Worm (Caenorhabditis elegans) whole organism, midembryonic: ENCODE results near the gene gei-15.

Experiments
- T22C8.4 ChIP-seq: fragments of 200-800 bp; sonication (Bioruptor generic); IDR thresholded peaks from 2 replicates; pipeline ENCODE4 v1.3.6; 2022; ENCODE audit warnings: missing genetic modification characterization, missing compliant biosample characterization
- cog-1 ChIP-seq: sonication (generic microtip); optimal IDR thresholded peaks from 2 replicates; lab custom pipeline; 2016; ENCODE audit warnings: missing genetic modification characterization, missing compliant biosample characterization
- flt-1 ChIP-seq: fragments of 200-800 bp; sonication (Bioruptor generic); IDR thresholded peaks from 2 replicates; pipeline ENCODE4 v1.3.6; 2022; ENCODE audit warnings: missing genetic modification characterization, missing compliant biosample characterization
- klf-2 ChIP-seq: fragments of 200-800 bp; sonication (Bioruptor generic); conservative IDR thresholded peaks from 2 replicates; pipeline ENCODE4 v1.3.6; 2022; ENCODE audit warnings: missing genetic modification reagents, missing genetic modification characterization, missing compliant biosample characterization
- med-1 ChIP-seq: sonication (generic microtip); optimal IDR thresholded peaks from 2 replicates; lab custom pipeline; 2017; ENCODE audit warnings: missing genetic modification characterization, mild to moderate bottlenecking, missing compliant biosample characterization, antibody characterized with exemption, missing genetic modification reagents; ENCODE audit not compliant: insufficient read depth
- ref-1 ChIP-seq: fragments of 200-800 bp; sonication (Bioruptor generic); conservative IDR thresholded peaks from 2 replicates; pipeline ENCODE4 v1.3.6; 2022; ENCODE audit warnings: missing genetic modification reagents, missing genetic modification characterization, missing compliant biosample characterization
- tab-1 ChIP-seq: fragments of 200-800 bp; sonication (Bioruptor generic); IDR thresholded peaks from 2 replicates; pipeline ENCODE4 v1.3.6; 2022; ENCODE audit warnings: missing genetic modification characterization, missing compliant biosample characterization
- ztf-23 ChIP-seq: fragments of 200-800 bp; sonication (Bioruptor generic); IDR thresholded peaks from 2 replicates; pipeline ENCODE4 v1.3.6; 2022; ENCODE audit warnings: missing genetic modification reagents, missing genetic modification characterization, missing compliant biosample characterization
- ztf-29 ChIP-seq: fragments of 200-800 bp; sonication (Bioruptor generic); IDR thresholded peaks from 2 replicates; pipeline ENCODE4 v1.3.6; 2022; ENCODE audit warnings: missing genetic modification reagents, missing genetic modification characterization, missing compliant biosample characterization

gei-15 gene

ce11 chrX:6804405-6804804, 18.7 kb downstream of the gei-15 start:
- TF ChIP-seq klf-2 (GFP tag; lab: Robert Waterston, UW): no peak
- TF ChIP-seq flt-1 (GFP tag; lab: Robert Waterston, UW): no peak
- no peak for TF ChIP-seq ref-1
- no peak for TF ChIP-seq ztf-23 (GFP tag; lab: Robert Waterston, UW)
- no peak for TF ChIP-seq T22C8.4 (GFP tag; lab: Robert Waterston, UW)

ce11 chrX:6801546-6801945, 21.5 kb downstream of the gei-15 start:
- TF ChIP-seq tab-1 (GFP tag; lab: Robert Waterston, UW) (no peak), ztf-29 (no peak), flt-1 (GFP tag; lab: Robert Waterston, UW) (no peak), ref-1 (no peak), ztf-23 (GFP tag; lab: Robert Waterston, UW) (no peak), klf-2 (GFP tag; lab: Robert Waterston, UW) (no peak), T22C8.4 (GFP tag; lab: Robert Waterston, UW) (no peak), cog-1 (tag; lab: Kevin White, UChicago) (no peak), med-1 (GFP tag; lab: Kevin White, UChicago) (no peak)

ce11 chrX:6799776-6800175, 23.3 kb downstream of the gei-15 start, which contains the start of gene M03A8.3:
Gene M03A8.3, plus strand, starts transcription at chrX:6800053.
- TF ChIP-seq T22C8.4 (GFP tag; lab: Robert Waterston, UW) (no peak), ref-1 (no peak), cog-1 (tag; lab: Kevin White, UChicago) (no peak), tab-1 (GFP tag; lab: Robert Waterston, UW) (no peak), med-1 (GFP tag; lab: Kevin White, UChicago) (no peak), ztf-23 (GFP tag; lab: Robert Waterston, UW) (no peak), klf-2 (GFP tag; lab: Robert Waterston, UW) (no peak)

- TF ChIP-seq ztf-23 (GFP tag; lab: Robert Waterston, UW): no peak
- no peak for TF ChIP-seq klf-2 (GFP tag; lab: Robert Waterston, UW)
- no peak for TF ChIP-seq ztf-29
- TF ChIP-seq cog-1 (tag; lab: Kevin White, UChicago): no peak
- TF ChIP-seq ref-1: no peak
- TF ChIP-seq tab-1 (GFP tag; lab: Robert Waterston, UW): no peak
- no peak for TF ChIP-seq flt-1 (GFP tag; lab: Robert Waterston, UW)
These were observed 27.1 kb downstream of the gei-15 start for ce11 chrX:6795843-6796521.

ce11 chrX:6792281-6793003, 30.6 kb downstream of the gei-15 start:
- TF ChIP-seq ztf-29 (no peak), ztf-23 (GFP tag; lab: Robert Waterston, UW) (no peak), T22C8.4 (GFP tag; lab: Robert Waterston, UW) (no peak), flt-1 (GFP tag; lab: Robert Waterston, UW) (no peak), cog-1 (tag; lab: Kevin White, UChicago) (no peak), med-1 (GFP tag; lab: Kevin White, UChicago) (no peak), klf-2 (GFP tag; lab: Robert Waterston, UW) (no peak), ref-1 (no peak), tab-1 (GFP tag; lab: Robert Waterston, UW) (no peak)

ce11 chrX:6790986-6791385, 32.1 kb downstream of the gei-15 start, which contains the start of gene asp-3:
Gene asp-3, plus strand, starts transcription at chrX:6791064.
- TF ChIP-seq cog-1 (tag; lab: Kevin White, UChicago): no peak
- TF ChIP-seq klf-2 (GFP tag; lab: Robert Waterston, UW): no peak
- TF ChIP-seq med-1 (GFP tag; lab: Kevin White, UChicago): no peak
- TF ChIP-seq flt-1 (GFP tag; lab: Robert Waterston, UW): no peak
- TF ChIP-seq ztf-23 (GFP tag; lab: Robert Waterston, UW): no peak
- TF ChIP-seq T22C8.4 (GFP tag; lab: Robert Waterston, UW): no peak
- TF ChIP-seq tab-1 (GFP tag; lab: Robert Waterston, UW): no peak
- TF ChIP-seq ref-1: no peak
- TF ChIP-seq ztf-29: no peak

ce11 chrX:6790457-6790856, 32.6 kb downstream of the gei-15 start:
- no peak for TF ChIP-seq ztf-29

ce11 chrX:6788965-6789573, 34.0 kb downstream of the gei-15 start, which contains the start of gene sgca-1:
Gene sgca-1, minus strand, starts transcription at chrX:6789548.
- TF ChIP-seq T22C8.4 (GFP tag; lab: Robert Waterston, UW) (no peak), ref-1 (no peak), cog-1 (tag; lab: Kevin White, UChicago) (no peak), ztf-29 (no peak)

- TF ChIP-seq klf-2 (GFP tag; lab: Robert Waterston, UW): no peak
- TF ChIP-seq ztf-29: no peak
- no peak for TF ChIP-seq ref-1
- TF ChIP-seq ztf-23 (GFP tag; lab: Robert Waterston, UW): no peak
- no peak for TF ChIP-seq tab-1 (GFP tag; lab: Robert Waterston, UW)
- no peak for TF ChIP-seq flt-1 (GFP tag; lab: Robert Waterston, UW)
- TF ChIP-seq cog-1 (tag; lab: Kevin White, UChicago): no peak
- TF ChIP-seq med-1 (GFP tag; lab: Kevin White, UChicago): no peak
- TF ChIP-seq T22C8.4 (GFP tag; lab: Robert Waterston, UW): no peak
These were observed 38.9 kb downstream of the gei-15 start, which contains the start of gene bgal-2 for ce11 chrX:6784181-6784580. Gene bgal-2, plus strand, starts transcription at chrX:6784411.
